Worm (Caenorhabditis elegans) whole organism, L1 larva: ENCODE results near the gene str-94.
A peak's percentile ranks its signal among the peaks of the same experiment; 100 is the strongest.

ENCODE experiments used
- Y116A8C.19 ChIP-seq: sonication (generic microtip); optimal IDR thresholded peaks from 2 replicates; lab custom pipeline; 2016; ENCODE audit warnings: missing compliant biosample characterization, missing genetic modification characterization, borderline replicate concordance
- alr-1 ChIP-seq: fragments of 200-800 bp; sonication (Bioruptor generic); optimal IDR thresholded peaks from 2 replicates; lab custom pipeline; 2018; ENCODE audit warnings: borderline replicate concordance, mild to moderate bottlenecking, missing genetic modification characterization, missing compliant biosample characterization
- ama-1 ChIP-seq: fragments of 150-350 bp; optimal IDR thresholded peaks from 2 replicates; lab custom pipeline; 2014
- blmp-1 ChIP-seq: fragments of 150-350 bp; optimal IDR thresholded peaks from 2 replicates; lab custom pipeline; 2014; ENCODE audit warnings: missing biosample characterization, missing genetic modification characterization
- ceh-8 ChIP-seq: fragments of 200-800 bp; sonication (Bioruptor generic); optimal IDR thresholded peaks from 2 replicates; lab custom pipeline; 2018; ENCODE audit warnings: mild to moderate bottlenecking, missing genetic modification characterization, moderate library complexity, missing compliant biosample characterization
- ceh-82 ChIP-seq, 3 experiments: fragments of 150-350 bp in 1 of 3; sonication (generic microtip) in 2 of 3; optimal IDR thresholded peaks; 2 replicates each; lab custom pipeline; 2014 to 2017; ENCODE audit warnings: missing biosample characterization in 3 of 3, missing genetic modification characterization in 3 of 3
- ceh-88 ChIP-seq: fragments of 200-800 bp; sonication (Bioruptor generic); IDR thresholded peaks from 2 replicates; pipeline ENCODE4 v1.3.6; 2022; ENCODE audit warnings: missing genetic modification characterization, missing compliant biosample characterization
- ceh-90 ChIP-seq: sonication (generic microtip); optimal IDR thresholded peaks from 2 replicates; lab custom pipeline; 2016; ENCODE audit warnings: missing genetic modification characterization, missing compliant biosample characterization
- dsc-1 ChIP-seq: sonication (generic microtip); optimal IDR thresholded peaks from 2 replicates; lab custom pipeline; 2016; ENCODE audit warnings: mild to moderate bottlenecking, missing genetic modification characterization, missing compliant biosample characterization
- efl-3 ChIP-seq: fragments of 200-800 bp; sonication (Bioruptor generic); optimal IDR thresholded peaks from 2 replicates; lab custom pipeline; 2018; ENCODE audit warnings: mild to moderate bottlenecking, missing genetic modification characterization, missing compliant biosample characterization
- elt-2 ChIP-seq: sonication (generic microtip); optimal IDR thresholded peaks from 2 replicates; lab custom pipeline; 2016; ENCODE audit warnings: missing genetic modification characterization, mild to moderate bottlenecking, inconsistent platforms, missing compliant biosample characterization, missing genetic modification reagents
- elt-3 ChIP-seq, 6 experiments: fragments of 150-350 bp in 1 of 6; sonication (generic microtip); optimal IDR thresholded peaks; 2 replicates each; lab custom pipeline; 2017 to 2018; ENCODE audit warnings: missing biosample characterization in 6 of 6, missing genetic modification characterization in 6 of 6, inconsistent platforms in 1 of 6
- fkh-4 ChIP-seq: sonication (generic microtip); optimal IDR thresholded peaks from 2 replicates; lab custom pipeline; 2016; ENCODE audit warnings: missing compliant biosample characterization, missing genetic modification characterization, borderline replicate concordance
- fkh-8 ChIP-seq: sonication (generic microtip); optimal IDR thresholded peaks from 2 replicates; lab custom pipeline; 2016; ENCODE audit warnings: mild to moderate bottlenecking, missing genetic modification characterization, missing compliant biosample characterization
- fos-1 ChIP-seq: fragments of 150-350 bp; optimal IDR thresholded peaks from 2 replicates; lab custom pipeline; 2014; ENCODE audit warnings: missing biosample characterization, missing genetic modification characterization
- hlh-4 ChIP-seq: sonication (generic microtip); optimal IDR thresholded peaks from 2 replicates; lab custom pipeline; 2016; ENCODE audit warnings: mild to moderate bottlenecking, missing genetic modification characterization, missing compliant biosample characterization
- hpl-2 ChIP-seq: fragments of 150-350 bp; optimal IDR thresholded peaks from 2 replicates; lab custom pipeline; 2014; ENCODE audit warnings: missing biosample characterization, missing genetic modification reagents, missing genetic modification characterization
- isw-1 ChIP-seq: fragments of 200-800 bp; sonication (Bioruptor generic); IDR thresholded peaks from 2 replicates; pipeline ENCODE4 v1.3.6; 2022; ENCODE audit warnings: missing genetic modification characterization, missing compliant biosample characterization
- jun-1 ChIP-seq: fragments of 150-350 bp; optimal IDR thresholded peaks from 2 replicates; lab custom pipeline; 2014; ENCODE audit warnings: missing biosample characterization, missing genetic modification reagents, missing genetic modification characterization
- lin-13 ChIP-seq: fragments of 150-350 bp; optimal IDR thresholded peaks from 2 replicates; lab custom pipeline; 2014; ENCODE audit warnings: missing biosample characterization, missing genetic modification reagents, missing genetic modification characterization
- lin-14 ChIP-seq: fragments of 200-800 bp; sonication (Bioruptor generic); optimal IDR thresholded peaks from 2 replicates; lab custom pipeline; 2018; ENCODE audit warnings: mild to moderate bottlenecking, missing genetic modification characterization, moderate library complexity, missing compliant biosample characterization
- lin-15B ChIP-seq: fragments of 150-350 bp; sonication (generic microtip); optimal IDR thresholded peaks from 3 replicates; lab custom pipeline; 2014; ENCODE audit warnings: missing biosample characterization, missing genetic modification characterization
- lin-39 ChIP-seq: fragments of 150-350 bp; optimal IDR thresholded peaks from 2 replicates; lab custom pipeline; 2014; ENCODE audit warnings: missing biosample characterization, missing genetic modification reagents, missing genetic modification characterization
- lsy-2 ChIP-seq, 2 experiments: fragments of 150-350 bp; optimal IDR thresholded peaks; 2 replicates each; lab custom pipeline; 2014; ENCODE audit warnings: missing biosample characterization in 2 of 2, missing genetic modification characterization in 2 of 2
- mdl-1 ChIP-seq, 2 experiments: fragments of 150-350 bp; optimal IDR thresholded peaks; 2 replicates each; lab custom pipeline; 2014 to 2017; ENCODE audit warnings: missing biosample characterization in 2 of 2, missing genetic modification characterization in 2 of 2, inconsistent platforms in 1 of 2
- mep-1 ChIP-seq: fragments of 150-350 bp; optimal IDR thresholded peaks from 2 replicates; lab custom pipeline; 2014; ENCODE audit warnings: missing biosample characterization, missing genetic modification characterization
- nhr-11 ChIP-seq: fragments of 150-350 bp; optimal IDR thresholded peaks from 2 replicates; lab custom pipeline; 2014; ENCODE audit warnings: missing biosample characterization, missing genetic modification characterization
- nhr-19 ChIP-seq: fragments of 200-800 bp; sonication (Bioruptor generic); conservative IDR thresholded peaks from 2 replicates; pipeline ENCODE4 v1.3.6; 2022; ENCODE audit warnings: missing genetic modification characterization, missing compliant biosample characterization
- nhr-20 ChIP-seq: sonication (generic microtip); optimal IDR thresholded peaks from 2 replicates; lab custom pipeline; 2016; ENCODE audit warnings: mild to moderate bottlenecking, missing genetic modification characterization, missing compliant biosample characterization
- nhr-47 ChIP-seq: sonication (generic microtip); optimal IDR thresholded peaks from 2 replicates; lab custom pipeline; 2016; ENCODE audit warnings: mild to moderate bottlenecking, missing genetic modification characterization, moderate library complexity, missing compliant biosample characterization
- nhr-71 ChIP-seq: sonication (generic microtip); optimal IDR thresholded peaks from 2 replicates; lab custom pipeline; 2016; ENCODE audit warnings: mild to moderate bottlenecking, missing genetic modification characterization, moderate library complexity, missing compliant biosample characterization
- nhr-77 ChIP-seq: fragments of 150-350 bp; optimal IDR thresholded peaks from 2 replicates; lab custom pipeline; 2014; ENCODE audit warnings: missing biosample characterization, missing genetic modification characterization
- pag-3 ChIP-seq: sonication (generic microtip); optimal IDR thresholded peaks from 2 replicates; lab custom pipeline; 2017; ENCODE audit warnings: missing genetic modification characterization, mild to moderate bottlenecking, missing compliant biosample characterization, antibody characterized with exemption, borderline replicate concordance; ENCODE audit not compliant: insufficient read depth
- pax-3 ChIP-seq: fragments of 200-800 bp; sonication (Bioruptor generic); optimal IDR thresholded peaks from 2 replicates; lab custom pipeline; 2018; ENCODE audit warnings: mild to moderate bottlenecking, missing genetic modification characterization, moderate library complexity, missing compliant biosample characterization
- pqm-1 ChIP-seq: sonication (generic microtip); optimal IDR thresholded peaks from 3 replicates; lab custom pipeline; 2017; ENCODE audit warnings: missing biosample characterization, missing genetic modification characterization
- snu-23 ChIP-seq: sonication (generic microtip); optimal IDR thresholded peaks from 2 replicates; lab custom pipeline; 2016; ENCODE audit warnings: missing genetic modification characterization, missing compliant biosample characterization
- sox-4 ChIP-seq: sonication (generic microtip); optimal IDR thresholded peaks from 2 replicates; lab custom pipeline; 2016; ENCODE audit warnings: missing genetic modification characterization, missing compliant biosample characterization
- sptf-1 ChIP-seq: fragments of 150-350 bp; optimal IDR thresholded peaks from 2 replicates; lab custom pipeline; 2014; ENCODE audit warnings: missing biosample characterization, missing genetic modification characterization
- swsn-7 ChIP-seq: sonication (generic microtip); optimal IDR thresholded peaks from 2 replicates; lab custom pipeline; 2016; ENCODE audit warnings: missing genetic modification characterization, missing compliant biosample characterization
- unc-30 ChIP-seq: sonication (generic microtip); optimal IDR thresholded peaks from 2 replicates; lab custom pipeline; 2017; ENCODE audit warnings: missing biosample characterization, missing genetic modification characterization
- unc-62 ChIP-seq: fragments of 150-350 bp; optimal IDR thresholded peaks from 2 replicates; lab custom pipeline; 2014; ENCODE audit warnings: missing biosample characterization, missing genetic modification reagents, missing genetic modification characterization
- unc-86 ChIP-seq: sonication (generic microtip); optimal IDR thresholded peaks from 2 replicates; lab custom pipeline; 2016; ENCODE audit warnings: missing genetic modification characterization, missing compliant biosample characterization
- vab-15 ChIP-seq: sonication (generic microtip); optimal IDR thresholded peaks from 2 replicates; lab custom pipeline; 2017; ENCODE audit warnings: missing genotype, mild to moderate bottlenecking, missing genetic modification characterization, missing compliant biosample characterization
- zag-1 ChIP-seq: fragments of 150-350 bp; optimal IDR thresholded peaks from 2 replicates; lab custom pipeline; 2014; ENCODE audit warnings: missing biosample characterization, missing genetic modification characterization

The str-94 gene

ce11 chrV:9262708-9263107 is 13.6 kb upstream of the str-94 start:
- TF ChIP-seq sox-4, result no peak
- no peak for TF ChIP-seq nhr-77
- no peak for TF ChIP-seq lsy-2 (tag; optimal IDR thresholded peaks at IDR 0.05; lab: Kevin White, UChicago)
- peak; percentile 13 for TF ChIP-seq nhr-20
- TF ChIP-seq elt-2 (tag; lab: Kevin White, UChicago), result peak; percentile 10
- no peak for TF ChIP-seq sptf-1 (tag; lab: Kevin White, UChicago)
- no peak for TF ChIP-seq Y116A8C.19 (tag; lab: Kevin White, UChicago)

DNA sequence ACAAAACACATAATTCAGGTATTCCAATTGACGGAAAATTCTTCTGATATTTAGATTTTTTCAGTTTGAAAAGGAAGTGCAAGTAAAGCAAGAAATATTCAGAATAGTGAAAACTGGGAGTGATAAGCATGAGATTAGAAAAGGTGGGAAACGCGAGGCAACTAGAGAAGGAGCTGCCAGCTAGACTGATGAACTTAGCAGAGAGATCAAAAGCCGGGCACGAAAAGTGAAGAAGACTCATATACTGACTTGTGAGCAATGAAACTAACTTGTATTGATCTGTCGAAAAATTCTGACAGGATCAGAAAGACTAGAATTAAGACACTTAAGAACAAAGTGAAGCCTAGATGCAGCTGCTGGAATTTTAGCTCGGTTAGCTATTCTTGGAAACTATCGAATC is 12.4 kb upstream of the str-94 start, which contains the start of gene nhr-36:
TSS of gene nhr-36 (minus strand) at position 101 of the 400 bp plus-strand sequence.
- no peak for TF ChIP-seq lin-15B
- no peak for TF ChIP-seq hpl-2 (GFP tag; lab: Kevin White, UChicago)
- TF ChIP-seq fos-1 (tag; lab: Kevin White, UChicago), result no peak
- no peak for TF ChIP-seq nhr-20
- no peak for TF ChIP-seq blmp-1 (tag; lab: Kevin White, UChicago)
- no peak for TF ChIP-seq vab-15 (tag; lab: Kevin White, UChicago)
- TF ChIP-seq pag-3 (tag; lab: Kevin White, UChicago), result no peak
- TF ChIP-seq nhr-47 (tag; lab: Kevin White, UChicago), result peak; percentile 32
- no peak for TF ChIP-seq isw-1 (GFP tag; lab: Robert Waterston, UW)
- TF ChIP-seq nhr-71 (tag; lab: Kevin White, UChicago), result peak; percentile 36
- TF ChIP-seq swsn-7 (tag; lab: Kevin White, UChicago), result no peak
- TF ChIP-seq nhr-19 (GFP tag; lab: Robert Waterston, UW), result no peak
- TF ChIP-seq unc-62 (GFP tag; lab: Kevin White, UChicago), result no peak
- peak; percentile 24 for TF ChIP-seq fkh-8
- no peak for TF ChIP-seq efl-3 (GFP tag; lab: Kevin White, UChicago)
- TF ChIP-seq unc-86 (tag; lab: Kevin White, UChicago), result no peak
- TF ChIP-seq lin-39, result no peak
- TF ChIP-seq, all 84 proteins: peak for 3

DNA sequence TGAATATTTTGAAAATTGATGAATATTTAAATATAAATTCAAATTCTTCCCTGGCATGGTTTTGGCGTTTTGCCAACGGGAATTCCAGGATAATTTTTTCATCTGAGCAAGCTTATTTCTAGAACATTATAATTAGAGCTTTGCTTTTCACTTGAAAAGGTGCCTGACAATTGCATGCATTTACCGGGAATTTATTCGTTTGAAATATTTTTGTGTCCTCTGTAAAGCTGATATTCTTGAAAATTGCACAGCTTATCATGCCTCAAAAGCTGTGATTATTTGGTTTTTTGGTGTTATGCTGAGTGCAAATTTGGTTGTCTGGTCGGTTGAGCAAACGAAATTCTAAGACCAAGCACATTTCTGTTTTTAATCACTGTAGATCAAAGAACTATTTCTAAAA is 11.3 kb upstream of the str-94 start:
- peak; percentile 68 for TF ChIP-seq sox-4
- peak; percentile 43 for TF ChIP-seq nhr-47 (tag; lab: Kevin White, UChicago)
- TF ChIP-seq pax-3, result peak; percentile 60
- TF ChIP-seq hlh-4 (tag; lab: Kevin White, UChicago), result peak; percentile 58
- no peak for TF ChIP-seq lin-14 (GFP tag; lab: Kevin White, UChicago)
- no peak for TF ChIP-seq alr-1 (tag; lab: Kevin White, UChicago)
- TF ChIP-seq dsc-1 (tag; lab: Kevin White, UChicago), result peak; percentile 73
- peak; percentile 84 for TF ChIP-seq fkh-8
- peak; percentile 12 for TF ChIP-seq swsn-7 (tag; lab: Kevin White, UChicago)
- no peak for TF ChIP-seq ceh-82 (tag; optimal IDR thresholded peaks at IDR 0.05; lab: Kevin White, UChicago)
- TF ChIP-seq nhr-71 (tag; lab: Kevin White, UChicago), result peak; percentile 80
- no peak for TF ChIP-seq lin-39

DNA sequence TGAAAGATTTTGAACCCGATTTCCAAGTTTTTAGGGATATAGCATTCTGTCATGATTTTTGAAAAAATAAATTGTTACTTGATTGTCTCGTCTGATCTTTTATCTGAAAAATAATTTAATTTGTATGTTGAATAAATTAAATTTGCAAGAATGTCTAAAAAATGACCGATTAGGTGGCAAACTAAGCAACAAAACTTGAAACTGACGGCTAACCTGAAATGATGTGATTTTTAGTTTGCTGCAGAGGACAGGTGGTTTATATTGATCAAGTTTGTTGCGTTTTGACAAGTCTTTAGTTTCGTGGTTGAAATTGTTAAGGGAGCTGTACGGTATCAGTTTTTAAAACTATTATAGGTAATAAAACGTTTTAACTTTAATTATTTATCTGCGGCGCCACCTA is 8.4 kb upstream of the str-94 start, which contains the start of gene F07C3.16:
TSS of gene F07C3.16 (minus strand) at position 101 of the 400 bp plus-strand sequence.
- TF ChIP-seq efl-3 (GFP tag; lab: Kevin White, UChicago), result no peak
- TF ChIP-seq pqm-1, result no peak
- no peak for TF ChIP-seq fkh-4 (tag; lab: Kevin White, UChicago)
- TF ChIP-seq snu-23, result no peak
- TF ChIP-seq unc-30 (tag; lab: Kevin White, UChicago), result no peak

DNA sequence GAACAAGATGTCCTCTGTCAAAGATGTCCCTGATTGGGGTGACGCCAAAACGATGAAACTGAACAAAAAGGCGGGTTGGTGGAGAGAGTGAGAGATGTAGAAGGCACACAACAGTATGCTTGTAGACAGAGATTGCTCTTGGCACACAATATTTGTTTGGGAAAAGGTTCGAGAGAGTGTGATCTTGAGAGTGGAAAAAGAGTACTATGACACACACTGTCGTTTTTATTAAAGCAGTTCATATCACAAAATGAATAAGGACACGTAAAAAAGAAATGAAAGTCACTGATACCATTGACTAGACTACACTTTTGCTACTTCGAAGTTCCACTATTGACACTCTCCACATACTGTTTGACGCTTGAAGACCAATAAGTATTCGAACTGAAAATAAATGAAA is 6.4 kb upstream of the str-94 start:
- TF ChIP-seq unc-62 (GFP tag; lab: Kevin White, UChicago) (no peak), nhr-20 (peak; percentile 36), efl-3 (GFP tag; lab: Kevin White, UChicago) (no peak), ceh-88 (GFP tag; lab: Robert Waterston, UW) (no peak), lin-13 (GFP tag; lab: Kevin White, UChicago) (no peak), elt-3 (tag; optimal IDR thresholded peaks at IDR 0.05; lab: Kevin White, UChicago) (no peak), nhr-77 (no peak), pqm-1 (no peak), ama-1 (lab: Kevin White, UChicago) (no peak), mdl-1 (tag; optimal IDR thresholded peaks at IDR 0.05; lab: Kevin White, UChicago) (no peak), ceh-90 (tag; lab: Kevin White, UChicago) (no peak), elt-2 (tag; lab: Kevin White, UChicago) (peak; percentile 72), mep-1 (tag; lab: Kevin White, UChicago) (no peak), zag-1 (no peak), nhr-71 (tag; lab: Kevin White, UChicago) (no peak), ceh-8 (GFP tag; lab: Kevin White, UChicago) (no peak), nhr-11 (no peak), fkh-4 (tag; lab: Kevin White, UChicago) (no peak), jun-1 (tag; lab: Kevin White, UChicago) (no peak)
